Fruit fly (Drosophila melanogaster): ENCODE measurements around the gene CG11069.

Gene CG11069

DNA sequence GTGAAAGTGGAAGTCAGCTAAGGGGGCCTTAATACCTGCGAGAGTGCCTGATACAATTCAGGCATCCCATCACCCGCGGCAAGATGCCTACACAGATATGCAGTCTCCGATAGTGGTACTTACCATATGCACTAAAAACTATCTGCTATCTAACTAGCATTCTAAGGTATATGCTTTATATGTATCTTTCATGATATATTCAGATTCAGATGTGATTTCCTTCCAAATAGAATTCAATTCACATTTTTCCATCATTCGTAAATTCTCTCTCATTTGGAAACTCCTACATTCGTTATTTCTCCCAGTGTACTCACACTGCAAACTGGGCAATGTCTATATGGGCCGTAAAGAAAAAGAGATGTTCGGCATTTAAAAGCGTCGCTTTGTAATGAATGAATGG lies 8.1 kb upstream of the CG11069 start (continued):
- no peak for TF ChIP-seq CG31365 (tag; optimal IDR thresholded peaks at IDR 0.05)
- TF ChIP-seq sens (GFP tag) = peak; percentile 54
- no peak for TF ChIP-seq Max (GFP tag; optimal IDR thresholded peaks at IDR 0.05)
- no peak for TF ChIP-seq Ets97D (GFP tag; optimal IDR thresholded peaks at IDR 0.05)
- no peak for TF ChIP-seq bcd (GFP tag; optimal IDR thresholded peaks at IDR 0.05)
- TF ChIP-seq dmrt99B (tag; optimal IDR thresholded peaks at IDR 0.05) = peak; percentile 57
- TF ChIP-seq cato (GFP tag; optimal IDR thresholded peaks at IDR 0.05; ENCODE audit: borderline replicate concordance) = no peak
- TF ChIP-seq CG6689 (GFP tag; IDR thresholded peaks at IDR 0.05) = peak; percentile 17; the same call in 1 of the 2 replicates
- TF ChIP-seq az2 (GFP tag; optimal IDR thresholded peaks at IDR 0.05) = peak; percentile 16
- peak; percentile 1 for TF ChIP-seq Xbp1 (GFP tag; optimal IDR thresholded peaks at IDR 0.05)
- TF ChIP-seq otp (GFP tag; IDR thresholded peaks at IDR 0.05) = no peak
- TF ChIP-seq sisA (GFP tag; IDR thresholded peaks at IDR 0.05) = no peak
- TF ChIP-seq Xrp1 (GFP tag; IDR thresholded peaks at IDR 0.05) = no peak
- no peak for TF ChIP-seq CG10462 (GFP tag; optimal IDR thresholded peaks at IDR 0.05)
- TF ChIP-seq gem (tag; optimal IDR thresholded peaks at IDR 0.05) = no peak
- TF ChIP-seq CG30403 (GFP tag; optimal IDR thresholded peaks at IDR 0.05) = no peak
- TF ChIP-seq ara (GFP tag; IDR thresholded peaks at IDR 0.05) = no peak
- no peak for TF ChIP-seq crol (GFP tag; IDR thresholded peaks at IDR 0.05)
- no peak for TF ChIP-seq HLH54F (GFP tag; optimal IDR thresholded peaks at IDR 0.05)
- TF ChIP-seq danr (GFP tag; IDR thresholded peaks at IDR 0.05) = no peak
- no peak for TF ChIP-seq Sin3A (optimal IDR thresholded peaks at IDR 0.05)
- TF ChIP-seq CG9932 (GFP tag; IDR thresholded peaks at IDR 0.05) = no peak
- no peak for TF ChIP-seq CG17361 (GFP tag; IDR thresholded peaks at IDR 0.05)
- TF ChIP-seq Doc2 (GFP tag; IDR thresholded peaks at IDR 0.05) = no peak
- no peak for TF ChIP-seq insv (GFP tag; optimal IDR thresholded peaks at IDR 0.05)
- no peak for TF ChIP-seq en (GFP tag; optimal IDR thresholded peaks at IDR 0.05)
- TF ChIP-seq shn (GFP tag; optimal IDR thresholded peaks at IDR 0.05) = no peak
- TF ChIP-seq gsb (GFP tag; IDR thresholded peaks at IDR 0.05) = no peak
- 0 out of 2 replicates have a peak, but pooled peaks have one; percentile 16 for TF ChIP-seq Ptx1 (GFP tag; IDR thresholded peaks at IDR 0.05)
- no peak for TF ChIP-seq Oli (tag; optimal IDR thresholded peaks at IDR 0.05)
- no peak for TF ChIP-seq sim (GFP tag; IDR thresholded peaks at IDR 0.05)
- TF ChIP-seq CG6654 (GFP tag; optimal IDR thresholded peaks at IDR 0.05) = no peak
- no peak for TF ChIP-seq HmgD (GFP tag; optimal IDR thresholded peaks at IDR 0.05)
- TF ChIP-seq zfh1 (GFP tag; IDR thresholded peaks at IDR 0.05) = 0 out of 3 replicates have a peak, but pooled peaks have one; percentile 8
- TF ChIP-seq trh (GFP tag; optimal IDR thresholded peaks at IDR 0.05) = no peak
- no peak for TF ChIP-seq fd64A (GFP tag; optimal IDR thresholded peaks at IDR 0.05)
- TF ChIP-seq gfzf (GFP tag; optimal IDR thresholded peaks at IDR 0.05) = no peak
- no peak for TF ChIP-seq CG16815 (GFP tag; optimal IDR thresholded peaks at IDR 0.05)
- peak; percentile 31 for TF ChIP-seq Blimp-1 (GFP tag; optimal IDR thresholded peaks at IDR 0.05)
- TF ChIP-seq sob (GFP tag; IDR thresholded peaks at IDR 0.05) = no peak
- TF ChIP-seq Dip3 (GFP tag; optimal IDR thresholded peaks at IDR 0.05) = no peak
- TF ChIP-seq CG30020 (tag; optimal IDR thresholded peaks at IDR 0.05) = no peak
- no peak for TF ChIP-seq CG7745 (tag; optimal IDR thresholded peaks at IDR 0.05)
- 0 out of 3 replicates have a peak, but pooled peaks have one; percentile 5 for TF ChIP-seq row (GFP tag; IDR thresholded peaks at IDR 0.05)
- no peak; the same call in 1 of the 2 replicates for TF ChIP-seq CG31441 (GFP tag; IDR thresholded peaks at IDR 0.05)
- peak; percentile 47 for TF ChIP-seq Drgx (GFP tag; IDR thresholded peaks at IDR 0.05)
- no peak for TF ChIP-seq HLH4C (GFP tag; IDR thresholded peaks at IDR 0.05; ENCODE audit: partially characterized antibody)
- TF ChIP-seq CG11695 (GFP tag; IDR thresholded peaks at IDR 0.05) = no peak
- no peak for TF ChIP-seq pb (GFP tag; optimal IDR thresholded peaks at IDR 0.05)
- TF ChIP-seq org-1 (GFP tag; optimal IDR thresholded peaks at IDR 0.05) = no peak
- TF ChIP-seq CG12104 (GFP tag; optimal IDR thresholded peaks at IDR 0.05) = no peak
- TF ChIP-seq psq (GFP tag; optimal IDR thresholded peaks at IDR 0.05) = no peak
- no peak for TF ChIP-seq Bgb (GFP tag; IDR thresholded peaks at IDR 0.05; ENCODE audit: partially characterized antibody)
